Worm (Caenorhabditis elegans): ENCODE measurements around the gene thk-1.

Gene thk-1

ce11 chrIV:10311115-10311514, 29.7 kb upstream of the thk-1 start:
- TF ChIP-seq alr-1 (tag; optimal IDR thresholded peaks at IDR 0.05) (no peak), Y55F3AM.14 (GFP tag; optimal IDR thresholded peaks at IDR 0.05) (no peak), sma-9 (GFP tag; optimal IDR thresholded peaks at IDR 0.05) (no peak), sma-9 (tag; optimal IDR thresholded peaks at IDR 0.05) (no peak), nhr-11 (tag; optimal IDR thresholded peaks at IDR 0.05) (no peak), ama-1 (optimal IDR thresholded peaks at IDR 0.05) (no peak), skn-1 (tag; optimal IDR thresholded peaks at IDR 0.05) (no peak), crh-2 (tag; optimal IDR thresholded peaks at IDR 0.05) (no peak), mdl-1 (tag; optimal IDR thresholded peaks at IDR 0.05) (no peak), egl-27 (tag; optimal IDR thresholded peaks at IDR 0.05) (no peak), ceh-82 (tag; optimal IDR thresholded peaks at IDR 0.05) (no peak), peb-1 (tag; optimal IDR thresholded peaks at IDR 0.05) (no peak), nhr-77 (tag; optimal IDR thresholded peaks at IDR 0.05) (no peak), unc-39 (tag; optimal IDR thresholded peaks at IDR 0.05) (no peak), blmp-1 (tag; optimal IDR thresholded peaks at IDR 0.05; ENCODE audit: insufficient read depth) (no peak), sma-3 (GFP tag; optimal IDR thresholded peaks at IDR 0.05) (no peak), unc-55 (GFP tag; optimal IDR thresholded peaks at IDR 0.05) (no peak)

- TF ChIP-seq nhr-6 (tag; optimal IDR thresholded peaks at IDR 0.05) = no peak
- TF ChIP-seq nhr-77 (tag; optimal IDR thresholded peaks at IDR 0.05) = no peak
- no peak for TF ChIP-seq nhr-10 (tag; optimal IDR thresholded peaks at IDR 0.05)
- TF ChIP-seq nhr-12 (tag; optimal IDR thresholded peaks at IDR 0.05) = no peak
- no peak for TF ChIP-seq mdl-1 (tag; optimal IDR thresholded peaks at IDR 0.05)
- TF ChIP-seq ceh-16 (tag; optimal IDR thresholded peaks at IDR 0.05) = no peak
- TF ChIP-seq lin-11 (tag; optimal IDR thresholded peaks at IDR 0.05) = no peak
- no peak for TF ChIP-seq ama-1 (optimal IDR thresholded peaks at IDR 0.05)
- TF ChIP-seq blmp-1 (tag; optimal IDR thresholded peaks at IDR 0.05; ENCODE audit: insufficient read depth) = no peak
- no peak for TF ChIP-seq crh-2 (tag; optimal IDR thresholded peaks at IDR 0.05)
Measured at ce11 chrIV:10310329-10310728, 28.9 kb upstream of the thk-1 start, which contains the start of gene R09E10.8. R09E10.8 (minus strand) TSS chrIV:10310429.

ce11 chrIV:10304383-10304782, 23.0 kb upstream of the thk-1 start:
- TF ChIP-seq nhr-237 (tag; optimal IDR thresholded peaks at IDR 0.05) (no peak), nhr-11 (tag; optimal IDR thresholded peaks at IDR 0.05) (no peak), snpc-4 (tag; optimal IDR thresholded peaks at IDR 0.05) (no peak), nhr-10 (tag; optimal IDR thresholded peaks at IDR 0.05) (no peak), sem-4 (tag; optimal IDR thresholded peaks at IDR 0.05) (no peak), ztf-11 (tag; optimal IDR thresholded peaks at IDR 0.05) (no peak), nhr-77 (tag; optimal IDR thresholded peaks at IDR 0.05) (no peak), mab-5 (tag; optimal IDR thresholded peaks at IDR 0.05) (no peak), unc-62 (GFP tag; optimal IDR thresholded peaks at IDR 0.05) (no peak), dmd-4 (tag; optimal IDR thresholded peaks at IDR 0.05) (no peak)

- TF ChIP-seq unc-62 (GFP tag; optimal IDR thresholded peaks at IDR 0.05) = no peak
- no peak for TF ChIP-seq ZK546.5 (tag; optimal IDR thresholded peaks at IDR 0.05)
- TF ChIP-seq mab-5 (tag; optimal IDR thresholded peaks at IDR 0.05) = no peak
- TF ChIP-seq elt-1 (tag; optimal IDR thresholded peaks at IDR 0.05) = no peak
- no peak for TF ChIP-seq dmd-4 (tag; optimal IDR thresholded peaks at IDR 0.05)
Measured at ce11 chrIV:10302203-10302602, 20.8 kb upstream of the thk-1 start, which contains the start of gene R09E10.5. R09E10.5 (minus strand) TSS chrIV:10302303.

- TF ChIP-seq snpc-4 (tag; optimal IDR thresholded peaks at IDR 0.05) = no peak
- TF ChIP-seq sma-3 (GFP tag; optimal IDR thresholded peaks at IDR 0.05) = no peak
- no peak for TF ChIP-seq mdl-1 (tag; optimal IDR thresholded peaks at IDR 0.05)
- TF ChIP-seq F13H6.1 (tag; optimal IDR thresholded peaks at IDR 0.05) = no peak
- TF ChIP-seq alr-1 (tag; optimal IDR thresholded peaks at IDR 0.05) = no peak
- TF ChIP-seq nhr-237 (tag; optimal IDR thresholded peaks at IDR 0.05) = no peak
- TF ChIP-seq unc-62 (GFP tag; optimal IDR thresholded peaks at IDR 0.05) = no peak
- no peak for TF ChIP-seq R02D3.7 (tag; optimal IDR thresholded peaks at IDR 0.05)
- TF ChIP-seq elt-1 (tag; optimal IDR thresholded peaks at IDR 0.05) = no peak
- no peak for TF ChIP-seq ztf-4 (tag; optimal IDR thresholded peaks at IDR 0.05)
- no peak for TF ChIP-seq nhr-6 (tag; optimal IDR thresholded peaks at IDR 0.05)
- no peak for TF ChIP-seq blmp-1 (tag; optimal IDR thresholded peaks at IDR 0.05; ENCODE audit: insufficient read depth)
- TF ChIP-seq fos-1 (tag; optimal IDR thresholded peaks at IDR 0.05) = no peak
- TF ChIP-seq egl-27 (tag; optimal IDR thresholded peaks at IDR 0.05) = no peak
Measured at ce11 chrIV:10296036-10296435, 14.7 kb upstream of the thk-1 start.
